Fruit fly (Drosophila melanogaster): ENCODE results near the gene TyrRII.

- no peak for TF ChIP-seq EcR (GFP tag; optimal IDR thresholded peaks at IDR 0.05)
- TF ChIP-seq CG4496 (GFP tag; IDR thresholded peaks at IDR 0.05): no peak
- TF ChIP-seq Pif1B (GFP tag; optimal IDR thresholded peaks at IDR 0.05): no peak
- TF ChIP-seq CG13204 (GFP tag; optimal IDR thresholded peaks at IDR 0.05): no peak
- TF ChIP-seq Pif1A (GFP tag; optimal IDR thresholded peaks at IDR 0.05): no peak
- no peak for TF ChIP-seq CG14655 (GFP tag; optimal IDR thresholded peaks at IDR 0.05)
- TF ChIP-seq CG9948 (tag; optimal IDR thresholded peaks at IDR 0.05): no peak
- no peak for TF ChIP-seq gl (tag; optimal IDR thresholded peaks at IDR 0.05)
- no peak for TF ChIP-seq CG17806 (tag; optimal IDR thresholded peaks at IDR 0.05)
These were observed 31.3 kb upstream of the TyrRII start for dm6 chr3R:17705140-17705539.

All from whole organism, pupa.